Fruit fly (Drosophila melanogaster) whole organism, embryonic: ENCODE measurements around the gene Actn3.

ENCODE experiments used
- Adf1 ChIP-seq: fragments of 200-800 bp; sonication (Bioruptor generic); IDR thresholded peaks from 2 replicates; pipeline ENCODE4 v1.3.6; 2022; ENCODE audit warnings: missing biosample characterization, missing genetic modification characterization
- Atf3 ChIP-seq: fragments of 200-800 bp; sonication (Bioruptor generic); optimal IDR thresholded peaks from 3 replicates; lab custom pipeline; 2016; ENCODE audit warnings: missing biosample characterization, missing genetic modification characterization
- CG1024 ChIP-seq: fragments of 200-800 bp; sonication (Bioruptor generic); IDR thresholded peaks from 2 replicates; pipeline ENCODE4 v1.3.6; 2022; ENCODE audit warnings: missing biosample characterization, missing genetic modification characterization
- CG10267 ChIP-seq: fragments of 200-800 bp; sonication (Bioruptor generic); optimal IDR thresholded peaks from 2 replicates; lab custom pipeline; 2018; ENCODE audit warnings: missing biosample characterization, mild to moderate bottlenecking, missing genetic modification characterization, moderate library complexity
- CG10543 ChIP-seq: fragments of 200-800 bp; sonication (Bioruptor generic); optimal IDR thresholded peaks from 3 replicates; lab custom pipeline; 2017; ENCODE audit warnings: missing biosample characterization, mild to moderate bottlenecking, missing genetic modification characterization, moderate library complexity
- CG11695 ChIP-seq: fragments of 200-800 bp; sonication (Bioruptor generic); IDR thresholded peaks from 3 replicates; pipeline ENCODE4 v1.3.6; 2022; ENCODE audit warnings: missing biosample characterization, missing genetic modification characterization
- CG12071 ChIP-seq: fragments of 200-800 bp; sonication (Bioruptor generic); optimal IDR thresholded peaks from 3 replicates; lab custom pipeline; 2018; ENCODE audit warnings: missing biosample characterization, mild to moderate bottlenecking, missing genetic modification characterization
- CG14710 ChIP-seq: fragments of 200-800 bp; sonication (Bioruptor generic); optimal IDR thresholded peaks from 3 replicates; lab custom pipeline; 2019; ENCODE audit warnings: missing biosample characterization, mild to moderate bottlenecking, missing genetic modification characterization, moderate library complexity
- CG14965 ChIP-seq: fragments of 200-800 bp; sonication (Bioruptor generic); optimal IDR thresholded peaks from 2 replicates; lab custom pipeline; 2016; ENCODE audit warnings: missing biosample characterization, missing genetic modification characterization, borderline replicate concordance
- CG17385 ChIP-seq: fragments of 200-800 bp; sonication (Bioruptor generic); optimal IDR thresholded peaks from 3 replicates; lab custom pipeline; 2018; ENCODE audit warnings: missing biosample characterization, mild to moderate bottlenecking, missing genetic modification characterization
- CG18262 ChIP-seq: fragments of 200-800 bp; optimal IDR thresholded peaks from 3 replicates; lab custom pipeline; 2019; ENCODE audit warnings: missing biosample characterization, mild to moderate bottlenecking, missing genetic modification characterization, moderate library complexity
- CG3065 ChIP-seq: fragments of 200-800 bp; sonication (Bioruptor generic); optimal IDR thresholded peaks from 2 replicates; lab custom pipeline; 2016; ENCODE audit warnings: missing biosample characterization, missing genetic modification characterization
- CG3163 ChIP-seq: fragments of 200-800 bp; sonication (Bioruptor generic); optimal IDR thresholded peaks from 3 replicates; lab custom pipeline; 2016; ENCODE audit warnings: missing biosample characterization, missing genetic modification characterization
- CG3847 ChIP-seq: fragments of 200-800 bp; sonication (Bioruptor generic); IDR thresholded peaks from 2 replicates; pipeline ENCODE4 v1.3.6; 2022; ENCODE audit warnings: missing biosample characterization, missing genetic modification characterization
- CG4617 ChIP-seq: fragments of 200-800 bp; sonication (Bioruptor generic); optimal IDR thresholded peaks from 3 replicates; lab custom pipeline; 2016; ENCODE audit warnings: missing biosample characterization, missing genetic modification characterization, borderline replicate concordance
- CG5953 ChIP-seq: fragments of 200-800 bp; sonication (Bioruptor generic); IDR thresholded peaks from 2 replicates; pipeline ENCODE4 v1.3.6; 2022; ENCODE audit warnings: missing biosample characterization, missing genetic modification characterization
- CG6175 ChIP-seq: fragments of 200-800 bp; sonication (Bioruptor generic); IDR thresholded peaks from 3 replicates; pipeline ENCODE4 v1.3.6; 2022; ENCODE audit warnings: missing biosample characterization, missing genetic modification characterization
- CG6654 ChIP-seq: fragments of 200-800 bp; sonication (Bioruptor generic); optimal IDR thresholded peaks from 2 replicates; lab custom pipeline; 2017; ENCODE audit warnings: missing biosample characterization, mild to moderate bottlenecking, missing genetic modification characterization
- CG8290 ChIP-seq, 3 experiments: fragments of 200-800 bp; sonication (Bioruptor generic); optimal IDR thresholded peaks; 2 replicates each; lab custom pipeline; 2016 to 2019; ENCODE audit warnings: missing biosample characterization in 3 of 3, missing genetic modification characterization in 3 of 3, mild to moderate bottlenecking in 2 of 3, moderate library complexity in 1 of 3
- CG8478 ChIP-seq: fragments of >200 bp; optimal IDR thresholded peaks from 2 replicates; lab custom pipeline; 2018
- CG8924 ChIP-seq: fragments of 200-800 bp; optimal IDR thresholded peaks from 3 replicates; lab custom pipeline; 2019; ENCODE audit warnings: missing biosample characterization, mild to moderate bottlenecking, missing genetic modification characterization, moderate library complexity
- CG9437 ChIP-seq: fragments of 200-800 bp; sonication (Bioruptor generic); optimal IDR thresholded peaks from 2 replicates; lab custom pipeline; 2018; ENCODE audit warnings: missing biosample characterization, mild to moderate bottlenecking, missing genetic modification characterization
- CHES-1-like ChIP-seq: fragments of 200-800 bp; sonication (Bioruptor generic); optimal IDR thresholded peaks from 2 replicates; lab custom pipeline; 2016; ENCODE audit warnings: missing biosample characterization, missing genetic modification characterization
- Dad ChIP-seq: fragments of 200-800 bp; sonication (Bioruptor generic); optimal IDR thresholded peaks from 3 replicates; lab custom pipeline; 2016; ENCODE audit warnings: missing biosample characterization, missing genetic modification characterization
- Eip74EF ChIP-seq, 2 experiments: fragments of 200-800 bp in 1 of 2; fragments of >200 bp in 1 of 2; sonication (Bioruptor generic) in 1 of 2; optimal IDR thresholded peaks; 2 replicates each; lab custom pipeline; 2017 to 2019; ENCODE audit warnings: missing biosample characterization in 2 of 2, missing genetic modification characterization in 2 of 2, mild to moderate bottlenecking in 1 of 2, moderate library complexity in 1 of 2
- MESR4 ChIP-seq: fragments of 200-800 bp; sonication (Bioruptor generic); optimal IDR thresholded peaks from 2 replicates; lab custom pipeline; 2018; ENCODE audit warnings: missing biosample characterization, mild to moderate bottlenecking, missing genetic modification characterization, moderate library complexity
- Myb ChIP-seq: fragments of 200-800 bp; sonication (Bioruptor generic); optimal IDR thresholded peaks from 2 replicates; lab custom pipeline; 2016; ENCODE audit warnings: missing biosample characterization, missing genetic modification characterization
- Scr ChIP-seq: fragments of 200-800 bp; sonication (Bioruptor generic); IDR thresholded peaks from 2 replicates; pipeline ENCODE4 v1.3.6; 2022; ENCODE audit warnings: missing biosample characterization, missing genetic modification characterization; ENCODE audit not compliant: partially characterized antibody
- cato ChIP-seq: fragments of 200-800 bp; sonication (Bioruptor generic); optimal IDR thresholded peaks from 2 replicates; lab custom pipeline; 2016; ENCODE audit warnings: missing biosample characterization, missing genetic modification characterization, borderline replicate concordance
- fd96Cb ChIP-seq: fragments of 200-800 bp; sonication (Bioruptor generic); optimal IDR thresholded peaks from 2 replicates; lab custom pipeline; 2018; ENCODE audit warnings: missing biosample characterization, mild to moderate bottlenecking, missing genetic modification characterization, moderate library complexity
- grn ChIP-seq: fragments of 200-800 bp; sonication (Bioruptor generic); optimal IDR thresholded peaks from 3 replicates; lab custom pipeline; 2017; ENCODE audit warnings: missing biosample characterization, missing genetic modification characterization
- hb ChIP-seq: fragments of 200-800 bp; sonication (Bioruptor generic); IDR thresholded peaks from 3 replicates; pipeline ENCODE4 v1.3.6; 2022; ENCODE audit warnings: missing biosample characterization, missing genetic modification characterization; ENCODE audit not compliant: partially characterized antibody
- jigr1 ChIP-seq: fragments of 200-800 bp; sonication (Bioruptor generic); IDR thresholded peaks from 3 replicates; pipeline ENCODE4 v1.3.6; 2022; ENCODE audit warnings: missing biosample characterization, missing genetic modification characterization
- mam ChIP-seq: fragments of 200-800 bp; sonication (Bioruptor generic); optimal IDR thresholded peaks from 3 replicates; lab custom pipeline; 2016; ENCODE audit warnings: missing biosample characterization, missing genetic modification characterization
- mld ChIP-seq: fragments of 200-800 bp; sonication (Bioruptor generic); IDR thresholded peaks from 3 replicates; pipeline ENCODE4 v1.3.6; 2022; ENCODE audit warnings: missing biosample characterization, missing genetic modification characterization; ENCODE audit not compliant: partially characterized antibody
- nmo ChIP-seq: fragments of 200-800 bp; sonication (Bioruptor generic); optimal IDR thresholded peaks from 2 replicates; lab custom pipeline; 2018; ENCODE audit warnings: missing biosample characterization, mild to moderate bottlenecking, missing genetic modification characterization, moderate library complexity
- pan ChIP-seq, 4 experiments: fragments of >200 bp in 3 of 4; fragments of 200-800 bp in 1 of 4; sonication (Bioruptor generic) in 1 of 4; optimal IDR thresholded peaks in 3 of 4; IDR thresholded peaks in 1 of 4; 2 replicates each; pipeline versions ENCODE4 v1.3.6 to Lab custom; 2017 to 2022; ENCODE audit warnings: missing biosample characterization in 2 of 4, missing genetic modification characterization in 2 of 4, mixed read lengths in 1 of 4
- peb ChIP-seq: fragments of 200-800 bp; sonication (Bioruptor generic); IDR thresholded peaks from 2 replicates; pipeline ENCODE4 v1.3.6; 2022; ENCODE audit warnings: missing biosample characterization, missing genetic modification characterization
- prd ChIP-seq, 3 experiments: fragments of >200 bp in 2 of 3; fragments of 200-800 bp in 1 of 3; sonication (Bioruptor generic) in 1 of 3; optimal IDR thresholded peaks in 2 of 3; IDR thresholded peaks in 1 of 3; 2 replicates in 2 of 3; 3 replicates in 1 of 3; pipeline versions ENCODE4 v1.3.6 to Lab custom; 2017 to 2022; ENCODE audit warnings: missing biosample characterization in 1 of 3, missing genetic modification characterization in 1 of 3
- sob ChIP-seq: fragments of 200-800 bp; sonication (Bioruptor generic); IDR thresholded peaks from 2 replicates; pipeline ENCODE4 v1.3.6; 2022; ENCODE audit warnings: missing biosample characterization, missing genetic modification characterization
- sr ChIP-seq: fragments of 200-800 bp; sonication (Bioruptor generic); IDR thresholded peaks from 3 replicates; pipeline ENCODE4 v1.3.6; 2022; ENCODE audit warnings: missing biosample characterization, missing genetic modification characterization
- tna ChIP-seq: fragments of 200-800 bp; sonication (Bioruptor generic); IDR thresholded peaks from 2 replicates; pipeline ENCODE4 v1.3.6; 2022; ENCODE audit warnings: missing biosample characterization, missing genetic modification characterization; ENCODE audit not compliant: partially characterized antibody
- toy ChIP-seq: fragments of 200-800 bp; sonication (Bioruptor generic); IDR thresholded peaks from 2 replicates; pipeline ENCODE4 v1.3.6; 2022; ENCODE audit warnings: missing biosample characterization, missing genetic modification characterization
- trem ChIP-seq: fragments of 200-800 bp; optimal IDR thresholded peaks from 3 replicates; lab custom pipeline; 2019; ENCODE audit warnings: missing biosample characterization, mild to moderate bottlenecking, missing genetic modification characterization, moderate library complexity
- tup ChIP-seq: fragments of 200-800 bp; sonication (Bioruptor generic); optimal IDR thresholded peaks from 2 replicates; lab custom pipeline; 2016; ENCODE audit warnings: missing biosample characterization, mild to moderate bottlenecking, missing genetic modification characterization, moderate library complexity
- vfl ChIP-seq: fragments of 200-800 bp; sonication (Bioruptor generic); optimal IDR thresholded peaks from 2 replicates; lab custom pipeline; 2016; ENCODE audit warnings: missing biosample characterization, missing genetic modification characterization

The Actn3 gene

DNA sequence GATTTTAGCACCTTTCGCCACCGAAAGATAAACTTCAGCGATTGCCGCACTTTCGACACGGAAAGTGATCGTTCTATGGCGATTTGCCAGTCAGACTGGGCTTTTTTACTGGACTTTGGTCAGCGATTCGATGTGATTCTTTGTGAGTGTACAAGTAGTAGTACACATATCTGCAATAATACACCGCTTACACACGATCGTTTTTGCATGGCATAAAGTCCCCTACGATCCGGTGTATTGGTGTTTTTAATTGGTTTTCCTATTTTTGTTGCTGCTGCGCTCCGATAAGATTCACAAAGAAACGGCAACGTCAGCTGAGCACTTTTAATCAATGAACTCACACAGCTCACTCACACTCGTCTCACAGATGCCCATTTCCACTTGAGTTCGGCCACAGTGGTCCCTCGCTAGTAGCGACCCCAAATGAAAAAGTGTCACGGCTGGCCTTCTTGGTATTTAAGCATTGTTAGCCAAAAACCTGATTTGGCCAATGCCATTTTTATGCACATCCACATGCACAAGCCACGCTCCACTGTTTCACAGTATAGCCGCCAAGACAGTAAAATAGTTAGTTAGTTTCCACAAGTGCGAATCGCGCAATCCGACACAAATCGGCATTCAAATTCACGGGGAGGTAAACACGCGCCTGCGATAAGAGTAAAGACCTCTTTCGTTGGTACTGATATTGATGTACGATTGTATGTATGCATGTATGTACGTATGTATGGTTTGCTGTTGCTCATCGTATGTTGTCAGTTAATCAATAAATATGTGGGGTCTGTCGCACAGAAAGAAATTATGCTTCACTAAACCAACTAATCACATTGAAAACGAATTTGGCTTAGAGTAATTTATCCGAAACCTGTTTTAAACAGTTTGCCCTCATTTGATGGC, 8.8 kb upstream of the Actn3 start (continued):
- TF ChIP-seq tna (no peak), mld (GFP tag; lab: Robert Waterston, UW) (no peak), MESR4 (peak; percentile 38), CG12071 (GFP tag; lab: Kevin White, UChicago) (peak; percentile 93), vfl (GFP tag; lab: Kevin White, UChicago) (peak; percentile 92), Scr (GFP tag; lab: Robert Waterston, UW) (no peak), CG6654 (GFP tag; lab: Kevin White, UChicago) (peak; percentile 52), nmo (GFP tag; lab: Kevin White, UChicago) (peak; percentile 84), Adf1 (peak; percentile 90), prd (optimal IDR thresholded peaks at IDR 0.05; lab: Kevin White, UChicago) (no peak), prd (GFP tag; IDR thresholded peaks at IDR 0.05; lab: Robert Waterston, UW) (peak; percentile 97), CG18262 (tag; lab: Kevin White, UChicago) (peak; percentile 60), CG8924 (tag; lab: Kevin White, UChicago) (peak; percentile 86), fd96Cb (tag; lab: Kevin White, UChicago) (peak; percentile 65), CG3065 (peak; percentile 41), CG8478 (lab: Kevin White, UChicago) (no peak), CG1024 (GFP tag; lab: Robert Waterston, UW) (peak; percentile 74), mam (GFP tag; lab: Kevin White, UChicago) (peak; percentile 98), grn (GFP tag; lab: Kevin White, UChicago) (peak; percentile 76), CG11695 (GFP tag; lab: Robert Waterston, UW) (peak; percentile 94), hb (GFP tag; lab: Robert Waterston, UW) (no peak), trem (peak; percentile 21), CG17385 (peak; percentile 89), CG10543 (GFP tag; lab: Kevin White, UChicago) (peak; percentile 98), CG4617 (GFP tag; lab: Kevin White, UChicago) (peak; percentile 82), CHES-1-like (peak; percentile 97), sr (GFP tag; lab: Robert Waterston, UW) (peak; percentile 91; the same call in 2 of the 3 replicates), jigr1 (GFP tag; lab: Robert Waterston, UW) (peak; percentile 81; the same call in 1 of the 3 replicates), CG3847 (GFP tag; lab: Robert Waterston, UW) (peak; percentile 98), sob (peak; percentile 99), tup (GFP tag; lab: Kevin White, UChicago) (peak; percentile 88), CG8290 (GFP tag; optimal IDR thresholded peaks at IDR 0.05; lab: Kevin White, UChicago) (peak; percentile 82), CG8290 (tag; optimal IDR thresholded peaks at IDR 0.05; lab: Kevin White, UChicago) (peak in 1 of 2 experiments; percentile 99), CG3163 (GFP tag; lab: Kevin White, UChicago) (peak; percentile 82), pan (optimal IDR thresholded peaks at IDR 0.05; lab: Kevin White, UChicago) (no peak), pan (GFP tag; optimal IDR thresholded peaks at IDR 0.05 in 1 of 2, IDR thresholded peaks at IDR 0.05 in 1 of 2) (peak in 1 of 2 experiments; percentile 96), Atf3 (peak; percentile 87), CG6175 (GFP tag; lab: Robert Waterston, UW) (peak; percentile 96), CG5953 (GFP tag; lab: Robert Waterston, UW) (peak; percentile 92), CG14710 (tag; lab: Kevin White, UChicago) (peak; percentile 11), CG10267 (tag; lab: Kevin White, UChicago) (peak; percentile 43), CG14965 (GFP tag; lab: Kevin White, UChicago) (peak; percentile 54), Myb (GFP tag; lab: Kevin White, UChicago) (peak; percentile 89), peb (GFP tag; lab: Robert Waterston, UW) (peak; percentile 84), CG9437 (GFP tag; lab: Kevin White, UChicago) (peak; percentile 79), cato (GFP tag; lab: Kevin White, UChicago) (peak; percentile 57), toy (GFP tag; lab: Robert Waterston, UW) (peak; percentile 94), Eip74EF (GFP tag; optimal IDR thresholded peaks at IDR 0.05; lab: Kevin White, UChicago) (peak in 1 of 2 experiments; percentile 87), Dad (GFP tag; lab: Kevin White, UChicago) (peak; percentile 91)
